Fruit fly (Drosophila melanogaster): Measurements from ENCODE around the gene CG12607.

DNA sequence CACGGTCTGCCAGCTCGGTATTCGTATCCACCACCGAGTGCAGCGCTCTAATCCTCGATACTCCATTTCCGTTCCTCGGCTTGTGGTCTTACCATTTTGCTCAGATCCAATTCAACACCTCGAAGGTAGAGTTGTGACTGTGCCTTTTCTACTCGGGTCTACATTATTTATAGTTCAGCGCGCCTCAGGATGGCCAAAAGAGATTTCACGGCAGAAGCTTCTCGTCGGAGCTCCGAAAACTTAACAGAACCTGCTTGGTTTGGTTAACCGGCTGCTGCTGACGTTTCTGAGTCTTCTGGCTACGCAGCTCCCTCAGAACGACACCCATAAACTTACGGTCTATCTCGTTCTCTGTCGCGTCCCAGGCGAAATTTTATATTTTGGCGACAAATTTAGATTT, 20.2 kb downstream of the CG12607 start, which contains the start of gene CG32241:
- no peak for TF ChIP-seq CG8478 (optimal IDR thresholded peaks at IDR 0.05)
- TF ChIP-seq CTCF (optimal IDR thresholded peaks at IDR 0.05), result no peak

Data from S2 (cell line).